Worm (Caenorhabditis elegans) whole organism, mixed stage, embryonic: ENCODE data around the gene F59B2.13.

Source experiments
- nhr-12 ChIP-seq: fragments of 150-350 bp; optimal IDR thresholded peaks from 2 replicates; lab custom pipeline; 2014; ENCODE audit warnings: missing biosample characterization, missing genetic modification characterization
- nhr-237 ChIP-seq: fragments of 150-350 bp; optimal IDR thresholded peaks from 2 replicates; lab custom pipeline; 2014; ENCODE audit warnings: missing biosample characterization, missing genetic modification characterization
- nhr-76 ChIP-seq: sonication (generic microtip); optimal IDR thresholded peaks from 2 replicates; lab custom pipeline; 2017; ENCODE audit warnings: missing biosample characterization, missing genetic modification characterization
- snpc-4 ChIP-seq: fragments of 150-350 bp; optimal IDR thresholded peaks from 2 replicates; lab custom pipeline; 2014; ENCODE audit warnings: missing biosample characterization, missing genetic modification characterization
- sptf-1 ChIP-seq: sonication (generic microtip); optimal IDR thresholded peaks from 2 replicates; lab custom pipeline; 2017; ENCODE audit warnings: mild to moderate bottlenecking, missing genetic modification characterization, moderate library complexity, missing compliant biosample characterization

- TF ChIP-seq snpc-4 (tag; lab: Kevin White, UChicago) (no peak), nhr-76 (tag; lab: Kevin White, UChicago) (no peak), nhr-12 (tag; lab: Kevin White, UChicago) (no peak), nhr-237 (tag; lab: Kevin White, UChicago) (no peak), sptf-1 (tag; lab: Kevin White, UChicago) (no peak)
Measured at ce11 chrIII:9023601-9024000, 3.2 kb downstream of the F59B2.13 start.
